Fruit fly (Drosophila melanogaster) Kc167 (cell line): Measurements from ENCODE around the gene bb8.

Source experiments
- Myc ChIP-seq: fragments of >200 bp; optimal IDR thresholded peaks from 2 replicates; lab custom pipeline; 2017; ENCODE audit warnings: missing external identifiers
- Sin3A ChIP-seq: fragments of >200 bp; optimal IDR thresholded peaks from 2 replicates; lab custom pipeline; 2018; ENCODE audit warnings: missing external identifiers
- h ChIP-seq: fragments of >200 bp; optimal IDR thresholded peaks from 3 replicates; lab custom pipeline; 2018; ENCODE audit warnings: missing external identifiers
- insv ChIP-seq: fragments of >200 bp; optimal IDR thresholded peaks from 3 replicates; lab custom pipeline; 2018; ENCODE audit warnings: missing external identifiers
- psq ChIP-seq: fragments of >200 bp; optimal IDR thresholded peaks from 2 replicates; lab custom pipeline; 2017; ENCODE audit warnings: missing external identifiers
- ttk ChIP-seq: sonication (Bioruptor generic); optimal IDR thresholded peaks from 2 replicates; lab custom pipeline; 2017; ENCODE audit warnings: missing external identifiers

- TF ChIP-seq h (lab: Kevin White, UChicago) (no peak), Myc (no peak), insv (lab: Kevin White, UChicago) (no peak), Sin3A (no peak), psq (lab: Kevin White, UChicago) (no peak), ttk (lab: Kevin White, UChicago) (no peak)
Observed at dm6 chr3R:23300091-23300918, 10.3 kb upstream of the bb8 start.
